Fruit fly (Drosophila melanogaster) whole organism, embryonic: ENCODE results near the gene CG12773.

ENCODE experiments used
- Atf-2 ChIP-seq: fragments of 200-800 bp; sonication (Bioruptor generic); optimal IDR thresholded peaks from 2 replicates; lab custom pipeline; 2016; ENCODE audit warnings: missing biosample characterization, missing genetic modification characterization
- BtbVII ChIP-seq: fragments of 200-800 bp; sonication (Bioruptor generic); optimal IDR thresholded peaks from 3 replicates; lab custom pipeline; 2017; ENCODE audit warnings: missing biosample characterization, mild to moderate bottlenecking, missing genetic modification characterization
- CG10565 ChIP-seq: fragments of 200-800 bp; sonication (Bioruptor generic); optimal IDR thresholded peaks from 3 replicates; lab custom pipeline; 2016; ENCODE audit warnings: missing biosample characterization, mild to moderate bottlenecking, missing genetic modification characterization
- CG14710 ChIP-seq: fragments of 200-800 bp; sonication (Bioruptor generic); optimal IDR thresholded peaks from 3 replicates; lab custom pipeline; 2019; ENCODE audit warnings: missing biosample characterization, mild to moderate bottlenecking, missing genetic modification characterization, moderate library complexity
- CG15269 ChIP-seq: fragments of 200-800 bp; sonication (Bioruptor generic); optimal IDR thresholded peaks from 2 replicates; lab custom pipeline; 2018; ENCODE audit warnings: missing biosample characterization, mild to moderate bottlenecking, missing genetic modification characterization, moderate library complexity
- CG15479 ChIP-seq: fragments of 200-800 bp; sonication (Bioruptor generic); optimal IDR thresholded peaks from 3 replicates; lab custom pipeline; 2019; ENCODE audit warnings: missing biosample characterization, mild to moderate bottlenecking, missing genetic modification characterization, moderate library complexity
- CG15514 ChIP-seq: fragments of 200-800 bp; sonication (Bioruptor generic); optimal IDR thresholded peaks from 3 replicates; lab custom pipeline; 2017; ENCODE audit warnings: missing biosample characterization, missing genetic modification characterization, mild to moderate bottlenecking, moderate library complexity, missing genetic modification reagents
- CG15601 ChIP-seq: fragments of 200-800 bp; sonication (Bioruptor generic); optimal IDR thresholded peaks from 3 replicates; lab custom pipeline; 2019; ENCODE audit warnings: missing biosample characterization, mild to moderate bottlenecking, missing genetic modification characterization, moderate library complexity
- CG1603 ChIP-seq: fragments of 200-800 bp; sonication (Bioruptor generic); optimal IDR thresholded peaks from 2 replicates; lab custom pipeline; 2019; ENCODE audit warnings: missing biosample characterization, mild to moderate bottlenecking, missing genetic modification characterization, moderate library complexity
- CG1647 ChIP-seq: fragments of 200-800 bp; sonication (Bioruptor generic); optimal IDR thresholded peaks from 3 replicates; lab custom pipeline; 2016; ENCODE audit warnings: missing biosample characterization, missing genetic modification characterization
- CG17568 ChIP-seq: fragments of 200-800 bp; sonication (Bioruptor generic); optimal IDR thresholded peaks from 2 replicates; lab custom pipeline; 2018; ENCODE audit warnings: missing biosample characterization, mild to moderate bottlenecking, missing genetic modification characterization, moderate library complexity
- CG18262 ChIP-seq: fragments of 200-800 bp; optimal IDR thresholded peaks from 3 replicates; lab custom pipeline; 2019; ENCODE audit warnings: missing biosample characterization, mild to moderate bottlenecking, missing genetic modification characterization, moderate library complexity
- CG2116 ChIP-seq: fragments of 200-800 bp; sonication (Bioruptor generic); optimal IDR thresholded peaks from 3 replicates; lab custom pipeline; 2018; ENCODE audit warnings: missing biosample characterization, mild to moderate bottlenecking, missing genetic modification characterization
- CG32532 ChIP-seq: fragments of 200-800 bp; sonication (Bioruptor generic); IDR thresholded peaks from 2 replicates; pipeline ENCODE4 v1.3.6; 2022; ENCODE audit warnings: missing biosample characterization, missing genetic modification characterization
- CG32767 ChIP-seq: fragments of 200-800 bp; sonication (Bioruptor generic); IDR thresholded peaks from 2 replicates; pipeline ENCODE4 v1.3.6; 2022; ENCODE audit warnings: missing biosample characterization, missing genetic modification characterization
- CG32772 ChIP-seq: fragments of 200-800 bp; sonication (Bioruptor generic); IDR thresholded peaks from 2 replicates; pipeline ENCODE4 v1.3.6; 2022; ENCODE audit warnings: missing biosample characterization, missing genetic modification characterization
- CG3281 ChIP-seq: fragments of 200-800 bp; sonication (Bioruptor generic); optimal IDR thresholded peaks from 3 replicates; lab custom pipeline; 2017; ENCODE audit warnings: missing biosample characterization, mild to moderate bottlenecking, missing genetic modification characterization
- CG4360 ChIP-seq: fragments of 200-800 bp; sonication (Bioruptor generic); IDR thresholded peaks from 2 replicates; pipeline ENCODE4 v1.3.6; 2022; ENCODE audit warnings: missing biosample characterization, missing genetic modification characterization
- CG8924 ChIP-seq: fragments of 200-800 bp; optimal IDR thresholded peaks from 3 replicates; lab custom pipeline; 2019; ENCODE audit warnings: missing biosample characterization, mild to moderate bottlenecking, missing genetic modification characterization, moderate library complexity
- CG9609 ChIP-seq: fragments of 200-800 bp; sonication (Bioruptor generic); optimal IDR thresholded peaks from 3 replicates; lab custom pipeline; 2016; ENCODE audit warnings: missing biosample characterization, missing genetic modification characterization
- CG9876 ChIP-seq: fragments of 200-800 bp; sonication (Bioruptor generic); optimal IDR thresholded peaks from 2 replicates; lab custom pipeline; 2016; ENCODE audit warnings: missing biosample characterization, missing genetic modification characterization
- CoRest ChIP-seq: fragments of 200-800 bp; sonication (Bioruptor generic); optimal IDR thresholded peaks from 3 replicates; lab custom pipeline; 2018; ENCODE audit warnings: missing biosample characterization, mild to moderate bottlenecking, missing genetic modification characterization, moderate library complexity
- D19A ChIP-seq: fragments of 200-800 bp; optimal IDR thresholded peaks from 3 replicates; lab custom pipeline; 2019; ENCODE audit warnings: missing biosample characterization, mild to moderate bottlenecking, missing genetic modification characterization, moderate library complexity
- Dp ChIP-seq: fragments of 200-800 bp; sonication (Bioruptor generic); optimal IDR thresholded peaks from 2 replicates; lab custom pipeline; 2018; ENCODE audit warnings: missing biosample characterization, mild to moderate bottlenecking, missing genetic modification characterization, moderate library complexity
- Fer2 ChIP-seq: fragments of 200-800 bp; sonication (Bioruptor generic); optimal IDR thresholded peaks from 2 replicates; lab custom pipeline; 2018; ENCODE audit warnings: missing biosample characterization, mild to moderate bottlenecking, missing genetic modification characterization, moderate library complexity
- Gug ChIP-seq: fragments of 200-800 bp; sonication (Bioruptor generic); IDR thresholded peaks from 4 replicates; pipeline ENCODE4 v1.3.6; 2022; ENCODE audit warnings: missing biosample characterization, missing genetic modification characterization
- HmgD ChIP-seq: fragments of 200-800 bp; sonication (Bioruptor generic); optimal IDR thresholded peaks from 3 replicates; lab custom pipeline; 2016; ENCODE audit warnings: missing biosample characterization, missing genetic modification characterization
- Stat92E ChIP-seq, 3 experiments: fragments of >200 bp in 2 of 3; fragments of 200-800 bp in 1 of 3; sonication (Bioruptor generic) in 1 of 3; optimal IDR thresholded peaks; 2 replicates each; lab custom pipeline; 2017 to 2019; ENCODE audit warnings: missing biosample characterization in 3 of 3, missing genetic modification characterization in 3 of 3, mild to moderate bottlenecking in 1 of 3, moderate library complexity in 1 of 3
- Trl ChIP-seq, 3 experiments: fragments of >200 bp in 2 of 3; fragments of 200-800 bp in 1 of 3; sonication (Bioruptor generic) in 1 of 3; optimal IDR thresholded peaks; 2 replicates in 1 of 3; 3 replicates in 2 of 3; lab custom pipeline; 2016 to 2017; ENCODE audit warnings: missing biosample characterization in 1 of 3, missing genetic modification characterization in 1 of 3
- Xbp1 ChIP-seq: fragments of 200-800 bp; sonication (Bioruptor generic); optimal IDR thresholded peaks from 3 replicates; lab custom pipeline; 2016; ENCODE audit warnings: missing biosample characterization, mild to moderate bottlenecking, missing genetic modification characterization
- YL-1 ChIP-seq: fragments of 200-800 bp; sonication (Bioruptor generic); optimal IDR thresholded peaks from 3 replicates; lab custom pipeline; 2017; ENCODE audit warnings: missing biosample characterization, mild to moderate bottlenecking, missing genetic modification characterization
- bab2 ChIP-seq: fragments of 200-800 bp; sonication (Bioruptor generic); optimal IDR thresholded peaks from 2 replicates; lab custom pipeline; 2016; ENCODE audit warnings: missing biosample characterization, missing genetic modification characterization
- cas ChIP-seq: fragments of 200-800 bp; sonication (Bioruptor generic); IDR thresholded peaks from 2 replicates; pipeline ENCODE4 v1.3.6; 2022; ENCODE audit warnings: missing biosample characterization, missing genetic modification characterization
- ci ChIP-seq: fragments of 200-800 bp; sonication (Bioruptor generic); IDR thresholded peaks from 3 replicates; pipeline ENCODE4 v1.3.6; 2022; ENCODE audit warnings: missing biosample characterization, missing genetic modification characterization
- dmrt11E ChIP-seq: fragments of 200-800 bp; sonication (Bioruptor generic); optimal IDR thresholded peaks from 3 replicates; lab custom pipeline; 2018; ENCODE audit warnings: missing biosample characterization, mild to moderate bottlenecking, missing genetic modification characterization, moderate library complexity
- gce ChIP-seq: fragments of 200-800 bp; sonication (Bioruptor generic); IDR thresholded peaks from 3 replicates; pipeline ENCODE4 v1.3.6; 2022; ENCODE audit warnings: missing biosample characterization, missing genetic modification characterization
- insv ChIP-seq, 2 experiments: fragments of 200-800 bp; sonication (Bioruptor generic); optimal IDR thresholded peaks; 3 replicates each; lab custom pipeline; 2016 to 2018; ENCODE audit warnings: missing biosample characterization in 2 of 2, missing genetic modification characterization in 2 of 2
- inv ChIP-seq: fragments of 200-800 bp; sonication (Bioruptor generic); IDR thresholded peaks from 2 replicates; pipeline ENCODE4 v1.3.6; 2022; ENCODE audit warnings: missing biosample characterization, missing genetic modification characterization; ENCODE audit not compliant: partially characterized antibody
- nmo ChIP-seq: fragments of 200-800 bp; sonication (Bioruptor generic); optimal IDR thresholded peaks from 2 replicates; lab custom pipeline; 2018; ENCODE audit warnings: missing biosample characterization, mild to moderate bottlenecking, missing genetic modification characterization, moderate library complexity
- p53 ChIP-seq: fragments of 200-800 bp; sonication (Bioruptor generic); optimal IDR thresholded peaks from 2 replicates; lab custom pipeline; 2016; ENCODE audit warnings: missing biosample characterization, missing genetic modification characterization
- row ChIP-seq: fragments of 200-800 bp; sonication (Bioruptor generic); IDR thresholded peaks from 3 replicates; pipeline ENCODE4 v1.3.6; 2022; ENCODE audit warnings: missing biosample characterization, missing genetic modification characterization
- sisA ChIP-seq: fragments of 200-800 bp; sonication (Bioruptor generic); IDR thresholded peaks from 2 replicates; pipeline ENCODE4 v1.3.6; 2022; ENCODE audit warnings: missing biosample characterization, missing genetic modification characterization
- slou ChIP-seq: fragments of 200-800 bp; sonication (Bioruptor generic); optimal IDR thresholded peaks from 3 replicates; lab custom pipeline; 2016; ENCODE audit warnings: missing biosample characterization, missing genetic modification characterization
- so ChIP-seq: fragments of 200-800 bp; sonication (Bioruptor generic); IDR thresholded peaks from 3 replicates; pipeline ENCODE4 v1.3.6; 2022; ENCODE audit warnings: missing biosample characterization, missing genetic modification characterization
- tio ChIP-seq: fragments of 200-800 bp; sonication (Bioruptor generic); optimal IDR thresholded peaks from 2 replicates; lab custom pipeline; 2017; ENCODE audit warnings: missing biosample characterization, missing genetic modification characterization, inconsistent platforms
- tll ChIP-seq, 2 experiments: fragments of 200-800 bp in 1 of 2; fragments of >200 bp in 1 of 2; sonication (Bioruptor generic) in 1 of 2; optimal IDR thresholded peaks; 2 replicates each; lab custom pipeline; 2017 to 2019; ENCODE audit warnings: missing biosample characterization in 2 of 2, missing genetic modification characterization in 2 of 2, mild to moderate bottlenecking in 1 of 2, moderate library complexity in 1 of 2
- tna ChIP-seq: fragments of 200-800 bp; sonication (Bioruptor generic); IDR thresholded peaks from 2 replicates; pipeline ENCODE4 v1.3.6; 2022; ENCODE audit warnings: missing biosample characterization, missing genetic modification characterization; ENCODE audit not compliant: partially characterized antibody
- tx ChIP-seq: fragments of 200-800 bp; sonication (Bioruptor generic); optimal IDR thresholded peaks from 2 replicates; lab custom pipeline; 2016; ENCODE audit warnings: missing biosample characterization, missing genetic modification characterization

The CG12773 gene

DNA sequence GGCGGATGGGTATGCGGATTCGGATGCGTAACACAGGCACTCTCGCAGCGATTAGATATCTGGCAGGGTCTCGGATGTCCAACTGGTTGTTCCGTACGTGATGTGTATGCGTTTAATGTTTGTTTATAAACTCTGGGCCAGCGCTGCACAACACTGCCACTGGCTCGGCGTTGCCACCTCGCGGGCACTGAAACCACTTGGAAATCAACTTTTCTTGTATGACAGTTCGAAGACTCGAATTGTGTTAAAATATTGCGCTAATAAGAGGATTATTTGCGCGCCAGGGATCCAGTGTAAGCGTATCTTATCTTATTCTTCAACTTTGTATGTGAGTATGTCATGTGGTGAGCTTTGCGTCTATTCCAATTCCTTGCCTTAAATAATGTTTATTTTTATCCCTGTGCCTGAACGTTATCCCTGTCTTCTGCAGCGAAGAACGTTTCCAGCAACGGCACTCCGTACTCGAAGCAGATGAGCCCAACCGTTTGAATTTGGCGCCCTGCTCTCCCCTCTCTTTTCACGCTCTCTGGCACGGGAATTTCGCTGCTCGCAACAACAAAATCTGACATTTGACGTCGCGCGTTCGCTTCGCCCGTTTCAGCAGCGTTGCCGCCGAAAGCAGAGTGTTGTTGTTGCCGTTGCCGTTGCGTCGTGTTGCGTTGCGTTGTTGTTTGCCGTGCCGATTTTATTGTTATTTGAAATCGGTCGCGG is 26.7 kb upstream of the CG12773 start, which contains the start of the genes CG3719 and CG32813 (continued):
- TF ChIP-seq CG15479 (GFP tag; lab: Kevin White, UChicago), result no peak
- TF ChIP-seq HmgD (GFP tag; lab: Kevin White, UChicago), result no peak
- no peak for TF ChIP-seq CG32772
- TF ChIP-seq sisA, result 0 out of 2 replicates have a peak, but pooled peaks have one; percentile 14
- no peak for TF ChIP-seq Fer2
- peak; percentile 19 for TF ChIP-seq CoRest (tag; lab: Kevin White, UChicago)
- TF ChIP-seq Trl (optimal IDR thresholded peaks at IDR 0.05; lab: Kevin White, UChicago), result peak; percentile 72 to 74
- peak; percentile 10 for TF ChIP-seq Trl (GFP tag; optimal IDR thresholded peaks at IDR 0.05; lab: Kevin White, UChicago)
- TF ChIP-seq p53 (GFP tag; lab: Kevin White, UChicago), result no peak
- peak; percentile 10 for TF ChIP-seq CG1647
- TF ChIP-seq row (GFP tag; lab: Robert Waterston, UW), result peak; percentile 53
- peak; percentile 64 for TF ChIP-seq CG2116
- TF ChIP-seq CG17568, result no peak
- TF ChIP-seq gce, result no peak
- peak; percentile 61 for TF ChIP-seq CG32767 (GFP tag; lab: Robert Waterston, UW)
- peak; percentile 72 for TF ChIP-seq CG1603 (tag; lab: Kevin White, UChicago)
- no peak for TF ChIP-seq tio (GFP tag; lab: Kevin White, UChicago)
- TF ChIP-seq tll (GFP tag; optimal IDR thresholded peaks at IDR 0.05; lab: Kevin White, UChicago), result no peak
- peak; percentile 46; the same call in 1 of the 2 replicates for TF ChIP-seq CG32532 (GFP tag; lab: Robert Waterston, UW)
- no peak for TF ChIP-seq dmrt11E
- no peak for TF ChIP-seq CG15601
- 0 out of 2 replicates have a peak, but pooled peaks have one; percentile 7 for TF ChIP-seq tna (GFP tag; lab: Robert Waterston, UW)
- peak; percentile 16 for TF ChIP-seq CG3281 (GFP tag; lab: Kevin White, UChicago)
- TF ChIP-seq CG9876 (GFP tag; lab: Kevin White, UChicago), result no peak
- peak in 1 of 2 experiments; percentile 86 for TF ChIP-seq insv (GFP tag; optimal IDR thresholded peaks at IDR 0.05; lab: Kevin White, UChicago)
- peak; percentile 44 for TF ChIP-seq CG14710 (tag; lab: Kevin White, UChicago)
- peak; percentile 97 for TF ChIP-seq CG15514
- TF ChIP-seq Dp (GFP tag; lab: Kevin White, UChicago), result peak; percentile 82
- TF ChIP-seq Stat92E (GFP tag; optimal IDR thresholded peaks at IDR 0.05; lab: Kevin White, UChicago), result no peak
- peak; percentile 64 for TF ChIP-seq tx (GFP tag; lab: Kevin White, UChicago)
- no peak for TF ChIP-seq D19A (tag; lab: Kevin White, UChicago)
- TF ChIP-seq nmo, result no peak
- peak; percentile 28 for TF ChIP-seq CG8924 (tag; lab: Kevin White, UChicago)
- TF ChIP-seq Atf-2 (GFP tag; lab: Kevin White, UChicago), result peak; percentile 1
- TF ChIP-seq cas (GFP tag; lab: Robert Waterston, UW), result no peak
- no peak; the same call in 2 of the 3 replicates for TF ChIP-seq so
- no peak for TF ChIP-seq CG18262 (tag; lab: Kevin White, UChicago)
- TF ChIP-seq CG10565 (GFP tag; lab: Kevin White, UChicago), result no peak
- TF ChIP-seq inv (GFP tag; lab: Robert Waterston, UW), result peak; percentile 29; the same call in 1 of the 2 replicates
- peak; percentile 49 for TF ChIP-seq Xbp1 (GFP tag; lab: Kevin White, UChicago)
- TF ChIP-seq CG15269, result no peak
- TF ChIP-seq CG9609 (GFP tag; lab: Kevin White, UChicago), result peak; percentile 23
- peak; percentile 95 for TF ChIP-seq CG4360 (GFP tag; lab: Robert Waterston, UW)
- peak; percentile 2 for TF ChIP-seq BtbVII
- no peak for TF ChIP-seq bab2 (GFP tag; lab: Kevin White, UChicago)
- TF ChIP-seq slou (GFP tag; lab: Kevin White, UChicago), result peak; percentile 1
- TF ChIP-seq Gug (GFP tag; lab: Robert Waterston, UW), result no peak; the same call in 3 of the 4 replicates
- TF ChIP-seq YL-1 (GFP tag; lab: Kevin White, UChicago), result peak; percentile 32
- peak; percentile 12; the same call in 1 of the 3 replicates for TF ChIP-seq ci (GFP tag; lab: Robert Waterston, UW)
